Worm (Caenorhabditis elegans): ENCODE measurements around the gene T28A8.2.
A peak's percentile ranks its signal among the peaks of the same experiment; 100 is the strongest.

T28A8.2 gene

ce11 chrIII:13462965-13463783, 32.3 kb downstream of the T28A8.2 start, which contains the start of gene ant-1.1:
Gene ant-1.1, plus strand, starts transcription at chrIII:13463163.
- TF ChIP-seq fos-1 (tag; optimal IDR thresholded peaks at IDR 0.05), result peak; percentile 65
- peak; percentile 71 for TF ChIP-seq hmg-11 (tag; optimal IDR thresholded peaks at IDR 0.05)
- TF ChIP-seq nhr-25 (tag; optimal IDR thresholded peaks at IDR 0.05), result peak; percentile 98
- peak; percentile 32 for TF ChIP-seq ztf-4 (tag; optimal IDR thresholded peaks at IDR 0.05)
- TF ChIP-seq nhr-77 (tag; optimal IDR thresholded peaks at IDR 0.05), result peak; percentile 20
- peak; percentile 65 for TF ChIP-seq snpc-4 (tag; optimal IDR thresholded peaks at IDR 0.05)
- no peak for TF ChIP-seq nhr-28 (tag; optimal IDR thresholded peaks at IDR 0.05)
- TF ChIP-seq ceh-9 (tag; optimal IDR thresholded peaks at IDR 0.05), result no peak
- TF ChIP-seq elt-2 (tag; optimal IDR thresholded peaks at IDR 0.05), result peak; percentile 80
- peak; percentile 85 for TF ChIP-seq ceh-82 (tag; optimal IDR thresholded peaks at IDR 0.05)
- peak; percentile 62 for TF ChIP-seq tbx-2 (tag; optimal IDR thresholded peaks at IDR 0.05)
- TF ChIP-seq nfya-1 (tag; optimal IDR thresholded peaks at IDR 0.05; ENCODE audit: insufficient read depth), result peak; percentile 98
- TF ChIP-seq lin-39 (tag; optimal IDR thresholded peaks at IDR 0.05), result peak; percentile 98
- peak; percentile 84 for TF ChIP-seq R02D3.7 (tag; optimal IDR thresholded peaks at IDR 0.05)
- TF ChIP-seq zag-1 (tag; optimal IDR thresholded peaks at IDR 0.05), result no peak
- TF ChIP-seq nhr-12 (tag; optimal IDR thresholded peaks at IDR 0.05), result no peak
- TF ChIP-seq egl-27 (tag; optimal IDR thresholded peaks at IDR 0.05), result peak; percentile 78
- TF ChIP-seq fkh-10 (GFP tag; optimal IDR thresholded peaks at IDR 0.05), result peak; percentile 5
- no peak for TF ChIP-seq unc-39 (tag; optimal IDR thresholded peaks at IDR 0.05)
- TF ChIP-seq ceh-16 (tag; optimal IDR thresholded peaks at IDR 0.05), result peak; percentile 33
- TF ChIP-seq ama-1 (optimal IDR thresholded peaks at IDR 0.05), result peak; percentile 93
- no peak for TF ChIP-seq eor-1 (tag; optimal IDR thresholded peaks at IDR 0.05)
- TF ChIP-seq ztf-11 (tag; optimal IDR thresholded peaks at IDR 0.05), result no peak
- peak; percentile 93 for TF ChIP-seq nhr-43 (tag; optimal IDR thresholded peaks at IDR 0.05; ENCODE audit: poor library complexity, severe bottlenecking)
- no peak for TF ChIP-seq fkh-2 (tag; optimal IDR thresholded peaks at IDR 0.05)
- TF ChIP-seq lsy-12 (tag; optimal IDR thresholded peaks at IDR 0.05), result peak; percentile 96
- TF ChIP-seq elt-1 (tag; optimal IDR thresholded peaks at IDR 0.05), result peak; percentile 63
- TF ChIP-seq daf-12 (tag; optimal IDR thresholded peaks at IDR 0.05), result no peak
- TF ChIP-seq jun-1 (tag; optimal IDR thresholded peaks at IDR 0.05), result peak; percentile 90
- peak; percentile 87 for TF ChIP-seq skn-1 (tag; optimal IDR thresholded peaks at IDR 0.05)
- no peak for TF ChIP-seq egl-5 (tag; optimal IDR thresholded peaks at IDR 0.05)
- TF ChIP-seq lin-15B (tag; optimal IDR thresholded peaks at IDR 0.05), result peak; percentile 98
- peak; percentile 87 for TF ChIP-seq pha-4 (tag; optimal IDR thresholded peaks at IDR 0.05)
- no peak for TF ChIP-seq nhr-76 (tag; optimal IDR thresholded peaks at IDR 0.05)
- no peak for TF ChIP-seq sea-2 (GFP tag; optimal IDR thresholded peaks at IDR 0.05)
- no peak for TF ChIP-seq mdl-1 (tag; optimal IDR thresholded peaks at IDR 0.05)
- peak; percentile 57 for TF ChIP-seq pqm-1 (tag; optimal IDR thresholded peaks at IDR 0.05)
- TF ChIP-seq nhr-11 (tag; optimal IDR thresholded peaks at IDR 0.05), result peak; percentile 59
- peak; percentile 92 for TF ChIP-seq nhr-23 (tag; optimal IDR thresholded peaks at IDR 0.05)
- TF ChIP-seq ZK546.5 (tag; optimal IDR thresholded peaks at IDR 0.05), result peak; percentile 93
- peak; percentile 92 for TF ChIP-seq ceh-28 (tag; optimal IDR thresholded peaks at IDR 0.05)
- TF ChIP-seq unc-62 (GFP tag; optimal IDR thresholded peaks at IDR 0.05), result peak; percentile 41
- TF ChIP-seq nhr-67 (tag; optimal IDR thresholded peaks at IDR 0.05), result no peak
- TF ChIP-seq elt-3 (tag; optimal IDR thresholded peaks at IDR 0.05), result peak in 1 of 3 experiments; percentile 51
- TF ChIP-seq mml-1 (tag; optimal IDR thresholded peaks at IDR 0.05), result no peak
- TF ChIP-seq nhr-237 (tag; optimal IDR thresholded peaks at IDR 0.05), result no peak
- peak; percentile 31 for TF ChIP-seq aly-2 (tag; optimal IDR thresholded peaks at IDR 0.05)
